Fruit fly (Drosophila melanogaster) S2 (cell line): ENCODE data around the gene CG6996.

Source experiments
- CG8478 ChIP-seq: fragments of >200 bp; optimal IDR thresholded peaks from 2 replicates; lab custom pipeline; 2018
- CTCF ChIP-seq, 2 experiments: fragments of >200 bp; optimal IDR thresholded peaks; 2 replicates each; lab custom pipeline; 2018

Gene CG6996

DNA sequence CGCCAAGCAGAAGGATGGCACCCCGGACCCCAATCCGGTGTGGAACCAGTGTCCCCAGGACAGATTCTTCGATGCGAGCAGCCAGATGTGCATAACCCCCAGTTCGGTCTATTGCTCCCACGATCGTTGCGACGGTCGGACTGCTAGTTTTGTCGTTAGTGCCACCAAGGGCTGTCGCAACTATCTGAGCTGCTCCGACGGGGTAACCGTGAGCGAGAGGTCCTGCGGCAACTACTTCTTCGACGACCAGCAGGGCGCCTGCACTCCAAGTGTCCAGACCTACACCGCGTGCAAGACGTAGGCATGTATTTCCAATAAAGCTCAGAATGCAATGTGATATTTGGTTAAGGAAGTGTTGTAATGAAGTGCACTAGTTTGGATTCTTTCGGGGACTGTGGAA is 15.3 kb downstream of the CG6996 start:
- TF ChIP-seq CG8478 (lab: Kevin White, UChicago), result no peak
- TF ChIP-seq CTCF (optimal IDR thresholded peaks at IDR 0.05; lab: Kevin White, UChicago), result no peak

DNA sequence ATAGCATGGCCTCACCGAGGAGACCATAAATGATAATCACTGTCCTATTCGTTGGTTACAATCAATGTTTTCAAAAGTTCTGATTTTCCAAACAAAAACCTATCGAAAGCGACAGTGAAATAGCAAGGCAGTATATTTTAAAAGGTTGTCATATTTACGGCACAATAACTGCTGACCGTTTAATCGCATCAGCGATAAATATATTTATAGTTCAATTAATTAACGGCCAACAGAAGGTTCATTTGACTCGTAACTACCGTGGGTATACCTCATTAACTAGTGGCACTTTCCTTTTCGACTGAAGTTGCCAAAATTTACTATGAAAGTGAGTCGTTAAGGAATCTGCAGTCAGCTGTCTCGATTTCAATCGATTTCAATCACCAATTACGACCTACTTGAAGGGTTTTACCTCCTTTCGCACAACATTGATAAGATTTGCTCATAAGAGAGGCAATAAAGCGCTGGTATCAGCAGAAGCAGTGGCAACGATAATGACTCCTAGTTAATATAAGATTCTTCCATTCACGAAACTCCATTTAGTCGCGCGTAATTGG is 16.1 kb downstream of the CG6996 start, which contains the start of gene CG17147:
CG17147 (plus strand) TSS at position 535 of the 554 bp plus-strand sequence.
- TF ChIP-seq CTCF (optimal IDR thresholded peaks at IDR 0.05; lab: Kevin White, UChicago) (no peak), CG8478 (lab: Kevin White, UChicago) (no peak)

DNA sequence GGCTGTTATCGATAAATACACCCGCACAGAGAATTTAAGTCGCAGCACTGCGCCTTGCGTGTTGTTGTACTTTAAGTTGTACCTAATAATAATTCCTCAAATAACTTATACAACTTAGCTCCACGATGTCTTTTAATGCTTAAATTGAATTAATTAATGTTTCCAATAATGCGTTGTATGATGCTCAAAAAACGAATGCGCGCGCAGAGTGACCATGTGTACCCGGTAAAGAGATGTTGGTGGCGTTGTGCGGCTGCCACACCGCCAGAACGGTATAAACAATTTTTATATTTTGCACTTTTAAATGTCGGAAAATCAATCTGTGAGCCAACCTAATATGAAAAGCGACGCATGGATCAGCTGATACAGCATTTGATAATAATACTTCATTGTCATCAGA is 18.8 kb downstream of the CG6996 start:
- TF ChIP-seq CG8478 (lab: Kevin White, UChicago), result no peak
- TF ChIP-seq CTCF (optimal IDR thresholded peaks at IDR 0.05; lab: Kevin White, UChicago), result no peak

DNA sequence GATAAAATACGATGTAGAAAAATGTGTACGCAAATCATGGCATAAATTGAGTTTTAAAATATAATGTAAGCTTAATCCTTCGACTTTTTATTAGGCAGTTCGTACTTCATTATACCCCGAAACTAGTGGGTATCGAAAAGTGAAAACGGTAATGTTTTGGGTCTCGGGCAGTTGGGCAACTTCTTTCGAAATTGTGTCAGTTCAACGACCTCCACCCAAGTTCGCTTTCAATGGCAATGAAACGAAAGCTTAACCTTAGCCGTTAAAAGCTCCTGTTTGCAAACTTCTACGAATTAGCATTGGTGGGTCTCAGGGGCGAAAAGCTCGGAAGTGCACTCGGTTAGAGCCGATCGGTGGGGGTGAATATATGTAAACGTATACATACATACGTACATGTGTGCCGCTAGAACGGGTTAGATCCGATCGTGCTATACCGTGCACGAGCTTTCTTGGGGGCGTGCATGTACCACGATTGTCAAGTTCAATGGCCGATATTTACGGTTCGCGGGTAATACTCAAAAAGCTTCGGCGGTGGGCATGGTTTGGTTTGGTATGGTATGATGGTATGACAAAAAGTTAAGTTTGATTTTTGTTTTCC is 22.9 kb downstream of the CG6996 start:
- TF ChIP-seq CTCF (optimal IDR thresholded peaks at IDR 0.05; lab: Kevin White, UChicago), result no peak
- no peak for TF ChIP-seq CG8478 (lab: Kevin White, UChicago)

DNA sequence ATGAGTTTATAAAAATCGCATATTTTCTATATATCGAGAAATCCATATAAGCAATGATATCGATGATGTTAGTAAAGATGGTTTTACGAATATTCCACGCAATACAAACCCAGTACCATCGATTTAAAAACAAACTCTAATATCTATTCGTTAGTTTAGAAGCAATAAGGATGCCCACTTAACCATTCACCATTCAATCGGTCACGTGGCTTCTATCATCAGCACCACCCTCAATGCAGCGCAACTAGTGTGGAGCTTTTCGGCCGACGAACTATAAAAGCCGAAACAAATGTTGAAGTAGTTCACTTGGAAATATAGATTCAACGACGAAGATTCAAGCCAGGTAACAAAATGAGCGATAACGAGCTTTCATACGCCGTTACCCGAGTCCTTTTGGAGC is 24.0 kb downstream of the CG6996 start, which contains the start of gene CG13813:
CG13813 (plus strand) TSS at position 301 of the 400 bp plus-strand sequence.
- TF ChIP-seq CG8478 (lab: Kevin White, UChicago) (no peak), CTCF (optimal IDR thresholded peaks at IDR 0.05; lab: Kevin White, UChicago) (no peak)

DNA sequence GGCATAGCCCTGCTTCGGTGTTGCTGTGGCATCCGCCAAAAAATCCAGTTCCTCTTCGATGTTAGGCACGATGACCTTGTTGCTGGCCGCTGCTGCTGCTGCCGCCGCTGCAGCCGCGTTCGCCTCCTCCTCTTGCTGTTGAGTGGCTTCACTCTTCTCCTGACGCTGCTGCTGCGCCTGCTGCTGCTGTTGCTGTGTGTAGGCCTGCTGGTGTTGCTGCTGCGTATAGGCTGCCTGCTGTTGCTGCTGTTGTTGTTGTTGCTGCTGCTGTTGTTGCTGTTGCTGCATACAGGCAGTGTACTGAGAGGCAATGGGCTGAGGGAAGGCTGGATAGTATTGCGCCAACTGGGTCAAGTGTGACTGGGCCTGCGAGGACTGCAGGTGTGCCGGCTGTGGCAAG is 29.8 kb downstream of the CG6996 start:
- no peak for TF ChIP-seq CG8478 (lab: Kevin White, UChicago)
- TF ChIP-seq CTCF (optimal IDR thresholded peaks at IDR 0.05; lab: Kevin White, UChicago), result no peak

DNA sequence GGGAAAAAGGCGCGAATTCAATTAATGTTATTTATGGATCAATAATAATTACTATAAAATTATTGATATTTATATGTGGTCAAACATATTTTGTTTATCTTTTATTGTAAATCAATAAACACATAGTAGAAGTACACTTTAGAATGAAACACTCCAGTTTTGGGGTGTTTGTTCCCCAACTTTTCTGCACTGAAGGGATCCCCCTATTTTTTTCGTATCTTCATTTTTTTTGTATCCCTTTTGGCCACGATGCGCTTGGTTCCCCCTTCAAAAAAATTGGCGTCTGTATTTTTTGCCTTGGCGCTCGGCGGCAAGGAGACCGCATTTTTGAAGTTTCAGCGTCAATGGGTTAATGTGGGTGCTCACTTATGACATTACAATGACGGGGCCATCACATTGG is 33.4 kb downstream of the CG6996 start, which contains the start of gene Clc:
Clc (plus strand) TSS at position 301 of the 400 bp plus-strand sequence.
- TF ChIP-seq CTCF (optimal IDR thresholded peaks at IDR 0.05; lab: Kevin White, UChicago) (no peak), CG8478 (lab: Kevin White, UChicago) (no peak)

DNA sequence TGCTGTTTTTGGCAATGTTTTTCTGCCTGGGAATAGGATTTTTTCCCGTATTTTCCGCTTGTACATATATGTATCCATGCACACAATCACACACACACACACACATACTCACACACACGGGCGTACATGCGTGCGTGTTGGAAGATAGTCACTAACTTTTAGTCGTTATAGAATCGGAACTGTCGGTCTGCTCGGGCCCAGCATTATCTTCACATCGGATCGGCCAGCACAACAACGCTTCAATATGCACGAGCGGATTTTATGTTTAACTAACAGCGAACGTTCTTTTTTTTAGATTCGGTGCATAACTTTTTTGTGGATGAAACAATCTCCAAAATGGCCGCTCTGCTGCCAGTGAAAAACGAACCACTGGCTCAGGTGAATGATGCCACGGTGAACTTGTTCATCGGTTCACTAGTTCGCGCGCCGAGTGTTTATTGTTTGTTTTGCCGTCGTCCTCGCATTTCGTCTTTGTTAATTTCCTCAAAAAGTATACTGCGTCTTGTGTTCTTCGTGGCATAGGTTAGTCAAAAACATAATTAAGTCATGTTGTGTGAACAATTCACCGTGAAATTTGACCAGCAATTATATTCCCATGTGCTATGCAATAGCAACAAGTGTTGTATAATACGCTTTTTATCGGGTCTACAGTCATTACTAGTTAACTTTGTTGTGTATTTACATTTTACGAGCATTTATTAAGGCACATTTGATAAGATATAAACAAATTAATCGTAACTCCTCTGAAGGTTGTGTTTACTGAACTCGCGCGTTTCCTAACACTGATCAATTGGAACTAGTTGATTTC is 34.0 kb downstream of the CG6996 start, which contains the start of the genes CG6951 and CG17233:
CG6951 (plus strand) TSS at position 105 of the 808 bp plus-strand sequence.
CG17233 (minus strand) TSS at position 741 of the 808 bp plus-strand sequence.
- TF ChIP-seq CTCF (optimal IDR thresholded peaks at IDR 0.05; lab: Kevin White, UChicago) (no peak), CG8478 (lab: Kevin White, UChicago) (no peak)

DNA sequence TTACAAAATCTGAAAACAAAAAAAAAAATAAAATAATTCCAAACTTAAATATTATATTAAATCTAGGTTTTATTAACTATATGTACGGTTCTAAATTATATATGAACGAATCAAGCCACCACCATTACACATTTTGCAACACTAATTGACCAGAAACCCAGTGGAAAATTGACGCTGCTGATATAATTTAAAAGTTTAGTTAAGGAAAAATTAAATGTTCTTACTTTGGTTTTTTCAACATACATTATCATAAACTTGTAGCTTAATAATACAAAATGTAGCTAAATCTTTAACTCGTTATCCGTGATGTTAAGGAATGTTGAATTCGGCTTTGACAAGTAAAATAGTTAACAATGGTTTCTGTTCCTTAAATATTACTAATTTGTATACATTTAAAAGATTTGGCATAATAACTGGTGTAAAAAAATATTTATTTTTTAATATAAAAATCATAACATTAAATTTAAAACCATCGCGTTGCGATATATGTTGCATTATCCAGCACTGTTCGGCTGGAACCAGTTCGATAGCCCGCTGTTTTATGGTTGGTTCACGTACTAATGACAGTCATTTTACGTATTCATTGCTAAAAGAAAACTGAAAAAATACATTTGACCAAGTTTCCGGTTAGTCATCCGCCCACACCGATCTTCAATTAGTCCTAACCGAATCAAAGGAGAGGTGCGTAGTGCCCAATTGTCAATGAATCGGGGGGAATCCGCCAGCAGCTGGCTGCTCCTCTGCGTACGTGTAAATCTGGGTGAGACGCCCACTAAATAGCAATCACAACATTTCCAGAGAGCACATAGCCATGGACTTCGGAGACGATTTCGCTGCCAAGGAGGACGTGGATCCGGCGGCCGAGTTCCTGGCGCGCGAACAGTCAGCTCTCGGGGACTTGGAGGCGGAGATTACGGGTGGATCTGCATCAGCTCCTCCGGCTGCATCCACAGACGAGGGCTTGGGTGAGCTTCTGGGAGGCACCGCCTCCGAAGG is 35.0 kb downstream of the CG6996 start:
- TF ChIP-seq CTCF (optimal IDR thresholded peaks at IDR 0.05; lab: Kevin White, UChicago) (no peak), CG8478 (lab: Kevin White, UChicago) (no peak)

DNA sequence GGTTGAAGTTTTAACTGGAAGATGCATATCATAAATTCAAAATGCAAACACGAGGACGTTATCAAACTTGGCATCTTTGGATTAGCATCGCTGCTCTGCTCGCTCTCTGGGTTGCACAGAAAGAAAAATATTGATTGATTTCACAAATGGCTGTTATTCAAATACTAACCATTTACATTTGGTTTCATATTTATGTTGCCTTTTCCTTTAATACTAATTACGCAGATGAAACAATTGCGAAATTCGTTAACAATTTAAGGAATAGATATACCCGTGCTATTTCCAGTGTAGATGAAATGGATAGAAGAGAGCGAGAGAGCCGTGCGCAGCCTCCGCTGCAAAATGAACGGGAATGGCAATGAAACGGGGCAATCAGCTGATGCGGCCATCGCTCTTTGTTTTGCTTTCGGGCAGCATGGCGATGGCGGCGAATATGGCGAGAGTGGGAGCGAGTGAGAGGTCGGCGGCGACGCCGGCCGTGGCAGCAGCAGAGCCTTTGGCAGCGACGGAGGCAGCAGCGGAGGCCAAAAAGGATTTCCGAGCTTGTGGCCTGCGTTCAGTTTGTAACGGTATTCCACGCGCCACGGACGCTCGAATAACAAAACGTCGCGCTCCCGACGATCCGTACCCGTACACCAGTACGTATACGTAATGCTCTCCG is 40.3 kb downstream of the CG6996 start, which contains the start of gene rdgC:
rdgC (plus strand) TSS at position 568 of the 661 bp plus-strand sequence.
- TF ChIP-seq CTCF (optimal IDR thresholded peaks at IDR 0.05; lab: Kevin White, UChicago), result no peak
- no peak for TF ChIP-seq CG8478 (lab: Kevin White, UChicago)
